Fruit fly (Drosophila melanogaster): ENCODE measurements around the gene bel.

bel gene

DNA sequence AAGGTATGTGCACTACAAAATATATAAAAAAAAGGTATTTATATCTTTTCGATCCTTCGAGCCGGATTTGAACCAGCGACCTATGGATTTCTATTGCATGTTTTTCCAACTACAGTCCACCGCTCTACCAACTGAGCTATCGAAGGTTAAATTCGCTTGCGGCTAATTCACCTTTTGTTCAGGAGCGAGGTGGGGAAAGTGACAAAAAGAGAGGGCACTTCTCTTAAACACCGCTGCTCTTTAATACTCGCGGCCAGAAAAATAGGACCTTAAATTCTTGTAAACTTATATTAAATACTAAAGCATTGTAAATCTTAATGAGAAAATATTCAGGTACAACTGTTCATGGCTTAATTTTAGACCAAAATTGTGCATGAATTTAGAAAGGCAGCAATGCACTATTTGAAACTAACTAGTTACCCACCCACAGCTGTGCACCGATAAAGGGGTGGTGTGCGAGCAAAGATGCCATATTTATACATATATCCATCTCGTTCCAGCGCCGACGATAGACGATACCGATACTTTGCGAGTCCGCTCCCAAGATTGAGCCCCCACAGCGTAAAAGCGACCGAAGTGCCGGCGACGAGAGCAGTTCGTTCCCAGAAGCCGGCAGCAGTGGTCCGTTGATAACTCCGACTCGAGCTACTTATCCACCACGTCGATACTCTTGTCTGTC lies 8.6 kb upstream of the bel start (continued):
- TF ChIP-seq knrl (GFP tag; IDR thresholded peaks at IDR 0.05; ENCODE audit: partially characterized antibody) = no peak; the same call in 1 of the 3 replicates
- peak; percentile 91 for TF ChIP-seq shn (GFP tag; optimal IDR thresholded peaks at IDR 0.05)
- TF ChIP-seq CG13424 (tag; optimal IDR thresholded peaks at IDR 0.05) = peak; percentile 98
- TF ChIP-seq CG15073 (GFP tag; optimal IDR thresholded peaks at IDR 0.05) = peak; percentile 83
- TF ChIP-seq Mrtf (GFP tag; IDR thresholded peaks at IDR 0.05) = peak; percentile 93
- TF ChIP-seq Asciz (GFP tag; optimal IDR thresholded peaks at IDR 0.05) = peak; percentile 97
- peak in 1 of 2 experiments; percentile 64 for TF ChIP-seq tll (GFP tag; optimal IDR thresholded peaks at IDR 0.05)
- peak; percentile 92 for TF ChIP-seq sd (tag; optimal IDR thresholded peaks at IDR 0.05)
- peak; percentile 97 for TF ChIP-seq CG12299 (tag; optimal IDR thresholded peaks at IDR 0.05)
- TF ChIP-seq pan (optimal IDR thresholded peaks at IDR 0.05) = no peak
- TF ChIP-seq pan (GFP tag; optimal IDR thresholded peaks at IDR 0.05 in 1 of 2, IDR thresholded peaks at IDR 0.05 in 1 of 2) = peak in 1 of 2 experiments; percentile 97
- TF ChIP-seq sna (GFP tag; IDR thresholded peaks at IDR 0.05; ENCODE audit: partially characterized antibody) = no peak; the same call in 1 of the 2 replicates
- TF ChIP-seq CG18262 (tag; optimal IDR thresholded peaks at IDR 0.05) = peak; percentile 99
- TF ChIP-seq HmgD (GFP tag; optimal IDR thresholded peaks at IDR 0.05) = peak; percentile 95
- no peak for TF ChIP-seq CG8478 (optimal IDR thresholded peaks at IDR 0.05)
- peak; percentile 96 for TF ChIP-seq tgo (GFP tag; IDR thresholded peaks at IDR 0.05)
- peak; percentile 98 for TF ChIP-seq chm (GFP tag; IDR thresholded peaks at IDR 0.05)
- peak; percentile 98 for TF ChIP-seq corto (GFP tag; optimal IDR thresholded peaks at IDR 0.05)
- TF ChIP-seq phol (tag; optimal IDR thresholded peaks at IDR 0.05) = peak; percentile 97
- TF ChIP-seq Nf-YB (GFP tag; optimal IDR thresholded peaks at IDR 0.05) = peak; percentile 89
- TF ChIP-seq salm (tag; optimal IDR thresholded peaks at IDR 0.05) = peak; percentile 96
- peak; percentile 88 for TF ChIP-seq Oaz (GFP tag; IDR thresholded peaks at IDR 0.05)
- peak; percentile 96 for TF ChIP-seq CG16779 (GFP tag; IDR thresholded peaks at IDR 0.05)
- TF ChIP-seq inv (GFP tag; IDR thresholded peaks at IDR 0.05; ENCODE audit: partially characterized antibody) = peak; percentile 21
- peak; percentile 97 for TF ChIP-seq Ada2b (GFP tag; IDR thresholded peaks at IDR 0.05)
- peak; percentile 96 for TF ChIP-seq Nf-YA (GFP tag; IDR thresholded peaks at IDR 0.05)
- TF ChIP-seq trem (tag; optimal IDR thresholded peaks at IDR 0.05) = peak; percentile 96
- peak; percentile 98 for TF ChIP-seq caup (GFP tag; optimal IDR thresholded peaks at IDR 0.05; ENCODE audit: severe bottlenecking)
- peak; percentile 93 for TF ChIP-seq repo (GFP tag; optimal IDR thresholded peaks at IDR 0.05)
- peak; percentile 96 for TF ChIP-seq en (GFP tag; optimal IDR thresholded peaks at IDR 0.05)
- peak; percentile 81 for TF ChIP-seq CG7928 (GFP tag; optimal IDR thresholded peaks at IDR 0.05)
- TF ChIP-seq Bgb (GFP tag; IDR thresholded peaks at IDR 0.05; ENCODE audit: partially characterized antibody) = peak; percentile 66
- TF ChIP-seq tap (tag; optimal IDR thresholded peaks at IDR 0.05) = peak; percentile 98
- TF ChIP-seq Taf1 (GFP tag; IDR thresholded peaks at IDR 0.05) = peak; percentile 94
- peak; percentile 97 for TF ChIP-seq CG6254 (GFP tag; optimal IDR thresholded peaks at IDR 0.05)
- peak; percentile 96 for TF ChIP-seq ken (GFP tag; IDR thresholded peaks at IDR 0.05)
- TF ChIP-seq stwl (tag; optimal IDR thresholded peaks at IDR 0.05) = peak; percentile 80
- TF ChIP-seq CG13624 (GFP tag; optimal IDR thresholded peaks at IDR 0.05) = peak; percentile 98
- peak; percentile 84; the same call in 1 of the 2 replicates for TF ChIP-seq Lim3 (GFP tag; IDR thresholded peaks at IDR 0.05)
- peak; percentile 95 for TF ChIP-seq CG3847 (GFP tag; IDR thresholded peaks at IDR 0.05)
- peak; percentile 91 for TF ChIP-seq CG2116 (GFP tag; optimal IDR thresholded peaks at IDR 0.05)
- peak; percentile 31 for TF ChIP-seq hkb (optimal IDR thresholded peaks at IDR 0.05)
- peak; percentile 99 for TF ChIP-seq hkb (GFP tag; IDR thresholded peaks at IDR 0.05)
- TF ChIP-seq ttk (GFP tag; IDR thresholded peaks at IDR 0.05) = peak; percentile 97
- TF ChIP-seq lbe (GFP tag; optimal IDR thresholded peaks at IDR 0.05) = peak; percentile 97
- no peak for TF ChIP-seq fru (optimal IDR thresholded peaks at IDR 0.05)
- peak; percentile 99 for TF ChIP-seq CG12769 (tag; optimal IDR thresholded peaks at IDR 0.05)
- peak; percentile 99 for TF ChIP-seq seq (GFP tag; IDR thresholded peaks at IDR 0.05)
- TF ChIP-seq E2f1 (GFP tag; IDR thresholded peaks at IDR 0.05) = peak; percentile 96
- TF ChIP-seq CG6689 (GFP tag; IDR thresholded peaks at IDR 0.05) = peak; percentile 97
